Fruit fly (Drosophila melanogaster) whole organism, adult: ENCODE measurements around the gene GABPI.

Experiments
- CG11617 ChIP-seq: fragments of 200-800 bp; sonication (Bioruptor generic); optimal IDR thresholded peaks from 2 replicates; lab custom pipeline; 2017; ENCODE audit warnings: mild to moderate bottlenecking, missing biosample characterization, missing genetic modification reagents, missing genetic modification characterization
- CG12768 ChIP-seq: fragments of 200-800 bp; sonication (Bioruptor generic); optimal IDR thresholded peaks from 2 replicates; lab custom pipeline; 2017; ENCODE audit warnings: missing biosample characterization, missing genetic modification characterization, mild to moderate bottlenecking, moderate library complexity, missing genetic modification reagents
- CG14711 ChIP-seq: fragments of 200-800 bp; sonication (Bioruptor generic); optimal IDR thresholded peaks from 2 replicates; lab custom pipeline; 2018; ENCODE audit warnings: missing biosample characterization, mild to moderate bottlenecking, missing genetic modification characterization, moderate library complexity
- CG1620 ChIP-seq: fragments of 200-800 bp; sonication (Bioruptor generic); optimal IDR thresholded peaks from 2 replicates; lab custom pipeline; 2016; ENCODE audit warnings: missing biosample characterization, missing genetic modification characterization
- CG33017 ChIP-seq: fragments of 200-800 bp; sonication (Bioruptor generic); optimal IDR thresholded peaks from 2 replicates; lab custom pipeline; 2018; ENCODE audit warnings: missing biosample characterization, mild to moderate bottlenecking, missing genetic modification characterization, moderate library complexity
- CG5204 ChIP-seq: fragments of 200-800 bp; sonication (Bioruptor generic); optimal IDR thresholded peaks from 2 replicates; lab custom pipeline; 2016; ENCODE audit warnings: missing biosample characterization, missing genetic modification characterization
- CG7045 ChIP-seq: fragments of 200-800 bp; sonication (Bioruptor generic); optimal IDR thresholded peaks from 2 replicates; lab custom pipeline; 2017; ENCODE audit warnings: missing biosample characterization, mild to moderate bottlenecking, missing genetic modification characterization
- CG7101 ChIP-seq: fragments of 200-800 bp; sonication (Bioruptor generic); optimal IDR thresholded peaks from 2 replicates; lab custom pipeline; 2018; ENCODE audit warnings: missing biosample characterization, mild to moderate bottlenecking, missing genetic modification characterization, moderate library complexity
- Clk ChIP-seq: fragments of 200-800 bp; sonication (Bioruptor generic); optimal IDR thresholded peaks from 2 replicates; lab custom pipeline; 2017; ENCODE audit warnings: missing biosample characterization, missing genetic modification characterization
- Crg-1 ChIP-seq: fragments of 200-800 bp; sonication (Bioruptor generic); optimal IDR thresholded peaks from 2 replicates; lab custom pipeline; 2016; ENCODE audit warnings: missing biosample characterization, missing genetic modification characterization
- Hr96 ChIP-seq: fragments of 200-800 bp; sonication (Bioruptor generic); optimal IDR thresholded peaks from 2 replicates; lab custom pipeline; 2016; ENCODE audit warnings: missing biosample characterization, missing genetic modification characterization
- Mnt ChIP-seq: fragments of 200-800 bp; sonication (Bioruptor generic); optimal IDR thresholded peaks from 2 replicates; lab custom pipeline; 2016; ENCODE audit warnings: missing biosample characterization, mild to moderate bottlenecking, missing genetic modification characterization
- bab1 ChIP-seq: fragments of 200-800 bp; sonication (Bioruptor generic); optimal IDR thresholded peaks from 3 replicates; lab custom pipeline; 2019; ENCODE audit warnings: missing biosample characterization, mild to moderate bottlenecking, missing genetic modification characterization, moderate library complexity
- cic ChIP-seq: fragments of 200-800 bp; sonication (Bioruptor generic); optimal IDR thresholded peaks from 2 replicates; lab custom pipeline; 2017; ENCODE audit warnings: missing biosample characterization, mild to moderate bottlenecking, missing genetic modification characterization, moderate library complexity
- cnc ChIP-seq, 2 experiments: fragments of >200 bp; optimal IDR thresholded peaks; 2 replicates each; lab custom pipeline; 2017
- kay ChIP-seq: fragments of 200-800 bp; sonication (Bioruptor generic); peaks from one replicate; lab custom pipeline; 2016; ENCODE audit warnings: missing biosample characterization, missing genetic modification characterization, borderline replicate concordance
- ovo ChIP-seq: fragments of 200-800 bp; sonication (Bioruptor generic); optimal IDR thresholded peaks from 2 replicates; lab custom pipeline; 2016; ENCODE audit warnings: missing biosample characterization, missing genetic modification characterization
- pad ChIP-seq: fragments of 200-800 bp; sonication (Bioruptor generic); optimal IDR thresholded peaks from 3 replicates; lab custom pipeline; 2017; ENCODE audit warnings: missing biosample characterization, missing genetic modification characterization, mild to moderate bottlenecking, moderate library complexity, missing genetic modification reagents
- tj ChIP-seq: fragments of 200-800 bp; sonication (Bioruptor generic); optimal IDR thresholded peaks from 3 replicates; lab custom pipeline; 2017; ENCODE audit warnings: missing biosample characterization, mild to moderate bottlenecking, missing genetic modification characterization, moderate library complexity
- toe ChIP-seq: fragments of 200-800 bp; sonication (Bioruptor generic); optimal IDR thresholded peaks from 2 replicates; lab custom pipeline; 2016; ENCODE audit warnings: missing biosample characterization, missing genetic modification characterization

The GABPI gene

dm6 chr2L:3030350-3030749 lies at the start of gene GABPI:
GABPI (plus strand) TSS chr2L:3030539.
- TF ChIP-seq Hr96 (GFP tag; lab: Kevin White, UChicago) (no peak), CG12768 (GFP tag; lab: Kevin White, UChicago) (peak; percentile 7), bab1 (GFP tag; lab: Kevin White, UChicago) (peak; percentile 56), CG7101 (tag; lab: Kevin White, UChicago) (peak; percentile 27), CG11617 (GFP tag; lab: Kevin White, UChicago) (peak; percentile 1), CG7045 (GFP tag; lab: Kevin White, UChicago) (no peak), Crg-1 (peak; percentile 65), ovo (GFP tag; lab: Kevin White, UChicago) (peak; percentile 29), Clk (GFP tag; lab: Kevin White, UChicago) (no peak), cnc (optimal IDR thresholded peaks at IDR 0.05; lab: Kevin White, UChicago) (no peak), Mnt (GFP tag; lab: Kevin White, UChicago) (peak; percentile 8)

- TF ChIP-seq Mnt (GFP tag; lab: Kevin White, UChicago) = no peak
- no peak for TF ChIP-seq kay (GFP tag; lab: Kevin White, UChicago)
- TF ChIP-seq cic = no peak
- TF ChIP-seq ovo (GFP tag; lab: Kevin White, UChicago) = no peak
- no peak for TF ChIP-seq tj (GFP tag; lab: Kevin White, UChicago)
- no peak for TF ChIP-seq Crg-1
- no peak for TF ChIP-seq Hr96 (GFP tag; lab: Kevin White, UChicago)
- no peak for TF ChIP-seq CG14711 (tag; lab: Kevin White, UChicago)
- no peak for TF ChIP-seq CG1620 (GFP tag; lab: Kevin White, UChicago)
These were observed 43.6 kb upstream of the GABPI start for dm6 chr2L:2986776-2987175.

- TF ChIP-seq toe (GFP tag; lab: Kevin White, UChicago) (no peak), CG5204 (GFP tag; lab: Kevin White, UChicago) (no peak), cnc (optimal IDR thresholded peaks at IDR 0.05; lab: Kevin White, UChicago) (no peak), Mnt (GFP tag; lab: Kevin White, UChicago) (peak; percentile 82), CG7101 (tag; lab: Kevin White, UChicago) (peak; percentile 90), CG33017 (peak; percentile 82), CG11617 (GFP tag; lab: Kevin White, UChicago) (peak; percentile 92), CG7045 (GFP tag; lab: Kevin White, UChicago) (peak; percentile 85), tj (GFP tag; lab: Kevin White, UChicago) (peak; percentile 80), pad (peak; percentile 73), bab1 (GFP tag; lab: Kevin White, UChicago) (peak; percentile 65), ovo (GFP tag; lab: Kevin White, UChicago) (peak; percentile 77), CG12768 (GFP tag; lab: Kevin White, UChicago) (peak; percentile 87), cic (peak; percentile 56), Crg-1 (peak; percentile 79), Hr96 (GFP tag; lab: Kevin White, UChicago) (no peak), kay (GFP tag; lab: Kevin White, UChicago) (no peak), CG14711 (tag; lab: Kevin White, UChicago) (peak; percentile 80), Clk (GFP tag; lab: Kevin White, UChicago) (peak; percentile 77), CG1620 (GFP tag; lab: Kevin White, UChicago) (peak; percentile 81)
These were observed 42.5 kb upstream of the GABPI start, which contains the start of the genes Chd1 and Bem46 for dm6 chr2L:2987681-2988381. Chd1 (minus strand) TSS chr2L:2987723. Bem46 (plus strand) TSS chr2L:2988116.

dm6 chr2L:2992664-2993174 lies 37.6 kb upstream of the GABPI start, which contains the start of the genes okr and CG3558:
okr (minus strand) TSS chr2L:2992759.
CG3558 (plus strand) TSS chr2L:2992870.
- TF ChIP-seq CG1620 (GFP tag; lab: Kevin White, UChicago) (no peak), bab1 (GFP tag; lab: Kevin White, UChicago) (peak; percentile 42)

DNA sequence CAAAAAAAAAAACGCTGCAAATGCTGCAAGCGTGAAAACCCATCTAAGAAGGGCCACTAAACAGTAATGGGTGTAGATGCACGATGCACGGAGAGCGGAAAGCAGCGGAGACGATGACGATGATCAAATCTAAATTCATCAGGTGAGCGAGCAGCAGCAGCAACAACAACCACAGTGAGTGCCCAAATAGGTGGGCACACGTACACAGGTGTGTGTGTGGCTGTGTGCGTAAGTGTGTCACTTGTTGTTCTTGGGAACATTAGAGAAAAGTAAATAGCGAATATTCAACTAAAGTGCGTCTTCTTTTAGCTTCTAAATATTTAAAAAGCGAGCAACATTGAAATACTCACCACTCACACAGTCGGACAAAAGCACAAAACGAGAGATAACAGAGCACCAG lies 37.1 kb upstream of the GABPI start:
- TF ChIP-seq CG12768 (GFP tag; lab: Kevin White, UChicago) (peak; percentile 58), CG7045 (GFP tag; lab: Kevin White, UChicago) (no peak), Mnt (GFP tag; lab: Kevin White, UChicago) (peak; percentile 25)

DNA sequence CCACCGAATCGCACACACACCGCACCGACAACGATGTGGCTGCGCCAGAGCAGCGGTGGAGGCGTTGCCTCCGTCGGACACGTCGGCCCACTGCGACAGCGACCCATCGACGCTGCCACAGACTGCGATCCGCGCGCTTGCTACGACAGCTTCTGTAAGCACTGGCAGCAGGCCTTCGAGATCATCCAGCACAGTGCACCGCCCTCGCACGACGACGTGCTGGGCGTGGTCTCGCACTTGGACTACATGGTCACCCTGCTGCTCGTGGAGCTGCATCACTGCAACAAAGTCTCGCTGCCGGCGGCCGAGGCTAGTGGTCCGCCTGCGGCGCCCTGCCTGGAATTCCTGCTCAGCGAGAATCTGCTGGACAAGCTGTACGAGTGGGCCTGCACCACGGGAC lies 36.6 kb upstream of the GABPI start:
- no peak for TF ChIP-seq cnc (optimal IDR thresholded peaks at IDR 0.05; lab: Kevin White, UChicago)
- TF ChIP-seq CG12768 (GFP tag; lab: Kevin White, UChicago) = no peak

DNA sequence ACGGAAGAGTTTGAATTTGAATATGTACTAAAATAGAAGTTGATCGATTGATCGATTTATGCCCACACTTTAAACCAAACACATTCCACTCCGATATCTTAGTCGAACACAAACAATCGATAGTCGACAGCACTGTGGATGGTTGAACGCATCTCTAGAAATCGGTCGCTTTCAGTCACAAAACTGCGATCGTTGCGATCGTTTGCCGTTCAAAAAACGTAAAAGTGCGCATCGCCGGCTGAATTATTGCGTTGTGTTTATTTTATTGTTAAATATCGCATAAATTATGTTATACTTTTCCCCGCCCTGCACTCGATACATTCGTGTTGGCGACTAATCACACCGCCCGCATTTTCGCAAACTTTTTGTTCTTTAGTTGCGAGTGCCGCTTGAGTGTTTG lies 31.2 kb upstream of the GABPI start, which contains the start of gene Ccdc85:
TSS of gene Ccdc85 (plus strand) at position 174 of the 400 bp plus-strand sequence.
- peak; percentile 19 for TF ChIP-seq bab1 (GFP tag; lab: Kevin White, UChicago)
- peak; percentile 61 for TF ChIP-seq tj (GFP tag; lab: Kevin White, UChicago)
- no peak for TF ChIP-seq cic
